Worm (Caenorhabditis elegans) whole organism, mixed stage, embryonic: ENCODE measurements around the gene acr-12.

Experiments used
- blmp-1 ChIP-seq: fragments of 150-350 bp; optimal IDR thresholded peaks from 2 replicates; lab custom pipeline; 2014; ENCODE audit warnings: missing biosample characterization, missing genetic modification characterization
- ces-1 ChIP-seq: fragments of 150-350 bp; optimal IDR thresholded peaks from 2 replicates; lab custom pipeline; 2014; ENCODE audit warnings: missing biosample characterization, missing genetic modification reagents, missing genetic modification characterization
- lin-13 ChIP-seq: fragments of 150-350 bp; optimal IDR thresholded peaks from 2 replicates; lab custom pipeline; 2014; ENCODE audit warnings: missing biosample characterization, missing genetic modification characterization
- nhr-12 ChIP-seq: fragments of 150-350 bp; optimal IDR thresholded peaks from 2 replicates; lab custom pipeline; 2014; ENCODE audit warnings: missing biosample characterization, missing genetic modification characterization
- pha-4 ChIP-seq: fragments of 150-350 bp; optimal IDR thresholded peaks from 2 replicates; lab custom pipeline; 2018; ENCODE audit warnings: missing biosample characterization, missing genetic modification reagents, missing genetic modification characterization
- snpc-4 ChIP-seq: fragments of 150-350 bp; optimal IDR thresholded peaks from 2 replicates; lab custom pipeline; 2014; ENCODE audit warnings: missing biosample characterization, missing genetic modification characterization

DNA sequence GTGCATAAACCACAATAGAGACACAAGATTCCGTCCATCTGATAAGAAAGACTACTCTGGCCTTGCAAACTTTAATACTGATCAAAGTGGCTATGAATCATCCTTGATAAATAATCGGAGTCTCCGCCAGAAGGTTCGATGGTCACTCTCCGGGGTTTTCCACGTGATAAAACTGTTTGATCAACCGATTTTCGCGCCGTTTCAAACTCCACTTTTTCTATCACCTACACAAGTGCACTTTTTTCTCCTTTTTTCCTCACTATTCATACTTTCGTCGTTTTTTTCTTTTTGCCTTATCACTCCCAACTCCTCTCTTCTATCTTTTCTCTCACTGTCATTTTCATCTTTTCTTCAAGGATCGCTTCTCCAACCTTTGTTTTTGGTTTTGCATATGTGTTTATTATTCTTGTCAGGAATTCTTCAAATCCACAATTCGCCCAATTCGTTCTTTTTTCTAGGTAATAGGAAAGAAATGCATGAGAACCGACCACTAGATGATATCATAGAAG is 4.0 kb upstream of the acr-12 start, which contains the start of gene F18H3.4:
- no peak for TF ChIP-seq lin-13 (tag; lab: Kevin White, UChicago)
- TF ChIP-seq pha-4 (tag; lab: Kevin White, UChicago): no peak
- no peak for TF ChIP-seq nhr-12
- no peak for TF ChIP-seq ces-1 (GFP tag; lab: Kevin White, UChicago)
- no peak for TF ChIP-seq blmp-1 (tag; lab: Kevin White, UChicago)
- no peak for TF ChIP-seq snpc-4 (tag; lab: Kevin White, UChicago)
